Worm (Caenorhabditis elegans): ENCODE results near the gene wdr-48.

Gene wdr-48

DNA sequence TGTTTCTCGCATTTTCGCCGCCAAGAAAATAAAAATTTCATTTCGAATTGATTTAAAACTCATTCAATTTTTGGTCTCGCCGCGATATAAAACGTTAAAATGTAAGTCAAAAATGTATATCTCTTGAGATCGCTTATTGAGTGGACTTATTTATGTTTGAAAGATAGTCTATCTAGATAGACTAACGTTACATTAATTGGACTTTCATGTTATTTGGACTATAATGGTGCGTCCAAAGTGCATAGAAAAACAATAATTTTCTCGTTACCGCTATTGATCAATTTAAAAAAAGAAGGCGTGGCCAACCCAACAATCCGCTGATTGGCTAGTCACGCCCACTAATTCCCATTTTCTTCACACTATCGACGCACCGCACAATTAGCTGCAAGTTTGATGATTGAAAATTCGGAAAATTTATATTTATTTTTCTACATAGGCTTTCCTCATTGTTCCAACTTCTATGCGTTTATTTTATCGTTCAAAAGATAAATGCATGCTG is 5.5 kb downstream of the wdr-48 start, which contains the start of gene F35G12.5:
Gene F35G12.5 (plus strand): TSS at position 51 of the 499 bp plus-strand sequence.
- no peak for TF ChIP-seq unc-62 (GFP tag; optimal IDR thresholded peaks at IDR 0.05)

- no peak for TF ChIP-seq unc-62 (GFP tag; optimal IDR thresholded peaks at IDR 0.05)
Observed at ce11 chrIII:4587177-4587576, 8.5 kb downstream of the wdr-48 start, which contains the start of the genes F35G12.7 and smc-4. TSS of gene F35G12.7 (minus strand) at chrIII:4587330. TSS of gene smc-4 (plus strand) at chrIII:4587501.

DNA sequence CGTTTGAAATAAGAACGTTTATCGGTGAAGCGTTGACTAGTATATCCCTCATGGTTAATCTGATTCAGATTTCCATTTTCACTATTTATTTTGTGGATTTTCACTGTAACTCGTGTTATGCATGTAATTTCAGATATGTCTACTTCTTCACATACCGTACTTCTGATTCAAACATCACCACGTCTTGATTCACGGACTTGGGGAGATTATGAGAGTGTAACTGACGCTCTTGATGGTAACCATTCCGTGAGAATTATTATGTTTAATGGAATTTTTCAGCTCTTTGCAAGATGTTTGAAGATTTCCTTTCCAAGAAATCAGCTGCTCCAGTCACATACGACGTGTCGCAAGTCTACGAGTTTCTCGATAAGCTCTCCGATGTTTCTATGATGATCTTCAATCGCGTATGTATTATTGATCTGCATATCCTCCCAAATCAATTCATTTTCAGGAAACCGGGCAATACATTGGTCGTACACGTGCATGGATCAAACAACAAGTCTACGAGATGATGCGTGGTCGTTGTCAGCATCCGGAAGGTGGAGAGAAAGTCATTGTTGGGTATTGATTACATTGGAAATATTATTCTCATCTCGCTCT is 14.5 kb downstream of the wdr-48 start, which contains the start of gene erh-2:
Gene erh-2 (plus strand): TSS at position 134 of the 600 bp plus-strand sequence.
- no peak for TF ChIP-seq unc-62 (GFP tag; optimal IDR thresholded peaks at IDR 0.05)

ce11 chrIII:4594324-4594723 is 15.7 kb downstream of the wdr-48 start, which contains the start of gene apc-11:
TSS of gene apc-11 (minus strand) at chrIII:4594424.
- no peak for TF ChIP-seq unc-62 (GFP tag; optimal IDR thresholded peaks at IDR 0.05)

DNA sequence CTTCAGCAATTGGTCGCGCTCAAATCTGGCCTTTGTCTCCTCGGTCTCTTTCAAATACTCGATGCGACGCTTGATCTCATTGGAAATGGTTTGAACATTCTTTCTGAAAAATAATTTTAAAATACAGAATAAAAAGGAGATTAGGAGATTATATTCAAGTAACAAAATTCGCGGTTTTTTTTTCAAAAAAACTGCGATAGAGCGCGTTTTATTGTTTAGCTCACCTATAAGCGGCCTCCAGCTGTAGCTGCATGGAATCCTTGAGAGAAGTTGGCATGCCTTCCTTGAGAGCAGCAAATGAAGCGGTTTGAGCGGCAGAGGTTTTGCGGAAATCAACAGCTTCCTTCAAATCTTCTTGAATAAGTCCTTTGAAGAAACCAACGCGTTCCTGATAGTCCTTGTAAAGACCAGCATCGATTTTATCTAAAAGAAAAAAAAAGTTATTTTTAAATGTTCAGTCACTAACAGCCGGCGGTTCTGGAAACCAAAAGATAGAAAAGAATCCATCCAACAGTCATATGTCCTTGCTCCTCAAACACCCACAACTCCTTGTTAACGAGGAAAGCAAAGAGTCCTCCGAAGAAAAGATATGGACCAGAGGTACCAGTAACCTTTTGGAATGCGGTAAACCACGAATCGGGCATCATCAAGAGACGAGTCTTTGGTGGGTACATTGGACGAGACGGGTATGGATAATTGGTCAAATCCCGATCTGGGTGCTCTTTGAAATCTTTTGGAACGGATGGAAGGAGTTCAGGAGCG is 16.3 kb downstream of the wdr-48 start:
- TF ChIP-seq unc-62 (GFP tag; optimal IDR thresholded peaks at IDR 0.05), result no peak

DNA sequence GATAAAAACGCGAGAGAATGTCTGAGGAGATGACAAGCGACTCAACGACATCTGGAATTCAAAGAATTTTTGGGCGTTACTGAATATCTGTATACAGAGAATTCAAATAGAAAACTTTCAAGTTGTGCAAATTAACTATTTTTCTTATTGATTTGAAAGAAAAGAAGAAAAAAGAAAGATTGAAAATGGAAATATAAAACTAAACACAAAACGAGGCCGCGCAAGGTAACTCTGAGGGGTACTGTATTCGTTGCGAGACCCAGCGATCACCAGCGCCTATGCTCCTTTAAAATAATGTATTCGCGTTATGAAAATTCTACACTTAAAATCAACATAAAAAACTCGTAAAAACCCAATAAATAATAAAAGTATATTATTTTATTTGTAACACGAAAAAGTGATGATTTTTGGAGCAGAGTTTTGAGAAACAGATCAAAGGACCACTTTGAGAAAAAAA is 17.1 kb downstream of the wdr-48 start, which contains the start of gene asb-1:
Gene asb-1 (minus strand): TSS at position 51 of the 457 bp plus-strand sequence.
- TF ChIP-seq unc-62 (GFP tag; optimal IDR thresholded peaks at IDR 0.05), result no peak

ce11 chrIII:4600139-4600762 is 21.6 kb downstream of the wdr-48 start, which contains the start of gene mab-21:
TSS of gene mab-21 (plus strand) at chrIII:4600753.
- TF ChIP-seq unc-62 (GFP tag; optimal IDR thresholded peaks at IDR 0.05), result no peak

DNA sequence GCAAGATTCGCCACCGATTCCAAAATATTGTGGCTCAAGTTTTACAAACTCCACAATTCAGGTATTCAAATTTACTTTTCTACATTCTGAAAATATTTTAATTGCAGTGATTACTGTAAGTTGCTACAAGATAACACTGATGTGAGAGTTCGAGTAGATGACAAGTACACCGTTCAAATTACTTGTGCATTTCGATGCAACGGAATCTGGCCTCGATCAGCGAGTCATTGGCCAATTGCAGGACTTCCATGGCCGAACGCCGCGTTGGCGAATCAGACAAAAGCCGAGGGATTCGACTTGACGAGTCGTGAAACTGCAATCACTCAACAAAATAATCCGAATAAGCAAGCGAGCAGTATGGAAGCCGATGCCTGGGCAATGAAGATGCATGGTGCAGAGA is 22.6 kb downstream of the wdr-48 start:
- no peak for TF ChIP-seq unc-62 (GFP tag; optimal IDR thresholded peaks at IDR 0.05)

DNA sequence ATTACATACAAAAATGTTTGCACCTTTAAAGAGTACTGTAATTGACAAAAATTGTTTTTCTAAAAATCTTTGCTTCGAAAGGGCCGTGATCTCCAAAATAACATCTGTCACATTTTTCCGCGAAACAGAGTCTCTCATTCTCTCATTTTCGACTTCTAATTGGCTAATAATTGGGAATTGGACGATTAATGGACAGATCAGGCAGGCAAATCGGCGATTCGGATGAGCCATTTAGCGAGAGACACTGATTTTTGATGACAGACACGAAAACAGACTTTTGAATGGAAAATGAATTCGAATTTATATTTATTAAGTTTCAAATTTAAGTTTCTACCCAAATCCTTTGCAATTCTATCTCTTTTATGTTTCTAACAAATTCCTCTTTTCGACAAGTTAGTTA is 25.2 kb downstream of the wdr-48 start:
- TF ChIP-seq unc-62 (GFP tag; optimal IDR thresholded peaks at IDR 0.05), result no peak

- TF ChIP-seq unc-62 (GFP tag; optimal IDR thresholded peaks at IDR 0.05), result no peak
Observed at ce11 chrIII:4612334-4612953, 33.8 kb downstream of the wdr-48 start, which contains the start of gene sel-2. TSS of gene sel-2 (minus strand) at chrIII:4612384.

ce11 chrIII:4616071-4616571 is 37.5 kb downstream of the wdr-48 start, which contains the start of gene lips-3:
TSS of gene lips-3 (plus strand) at chrIII:4616528.
- no peak for TF ChIP-seq unc-62 (GFP tag; optimal IDR thresholded peaks at IDR 0.05)

- no peak for TF ChIP-seq unc-62 (GFP tag; optimal IDR thresholded peaks at IDR 0.05)
Observed at ce11 chrIII:4622375-4623130, 43.9 kb downstream of the wdr-48 start, which contains the start of gene lron-5. TSS of gene lron-5 (plus strand) at chrIII:4623029.

DNA sequence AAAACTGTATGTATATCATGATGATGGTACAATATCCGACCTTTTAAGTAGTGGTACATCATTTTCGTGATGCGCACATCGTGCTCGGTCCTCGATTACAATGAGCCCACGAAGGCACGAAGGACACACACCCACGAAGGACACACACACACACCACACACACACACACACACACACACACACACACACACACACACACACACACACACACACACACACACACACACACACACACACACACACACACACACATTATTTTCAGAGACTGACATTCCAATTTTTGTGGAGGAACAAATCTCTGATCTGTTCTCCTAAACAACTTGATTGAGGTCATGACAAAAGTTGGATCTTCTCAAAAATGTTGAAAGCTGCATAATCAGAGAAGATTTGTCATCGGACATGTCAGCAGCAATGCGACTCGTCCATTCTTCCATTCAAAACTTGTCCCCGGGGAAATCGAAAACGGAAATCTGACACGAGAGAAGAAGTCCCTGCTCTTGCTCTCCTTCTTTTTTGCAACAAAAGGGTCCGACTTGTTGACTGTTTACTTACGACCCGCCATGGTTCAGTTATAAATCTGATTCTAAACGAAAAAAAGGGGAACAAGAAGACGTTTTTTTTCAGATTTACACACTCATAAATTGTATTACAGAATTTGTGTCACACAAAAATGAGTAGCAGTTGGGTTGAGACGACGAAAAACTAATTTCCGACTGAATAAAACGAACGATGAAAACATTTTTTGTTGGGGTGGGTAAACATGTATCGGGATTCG is 47.7 kb downstream of the wdr-48 start:
- TF ChIP-seq unc-62 (GFP tag; optimal IDR thresholded peaks at IDR 0.05), result no peak

ce11 chrIII:4628165-4628564 is 49.5 kb downstream of the wdr-48 start, which contains the start of gene clec-151:
TSS of gene clec-151 (plus strand) at chrIII:4628465.
- TF ChIP-seq unc-62 (GFP tag; optimal IDR thresholded peaks at IDR 0.05), result no peak

Measured in whole organism, dauer.